Worm (Caenorhabditis elegans) whole organism, L1 larva: ENCODE measurements around the gene oma-1.

ENCODE experiments used
- alr-1 ChIP-seq: fragments of 200-800 bp; sonication (Bioruptor generic); optimal IDR thresholded peaks from 2 replicates; lab custom pipeline; 2018; ENCODE audit warnings: borderline replicate concordance, mild to moderate bottlenecking, missing genetic modification characterization, missing compliant biosample characterization
- fkh-10 ChIP-seq: sonication (generic microtip); optimal IDR thresholded peaks from 2 replicates; lab custom pipeline; 2017; ENCODE audit warnings: missing biosample characterization, missing genetic modification reagents, missing genetic modification characterization
- lin-13 ChIP-seq: fragments of 150-350 bp; optimal IDR thresholded peaks from 2 replicates; lab custom pipeline; 2014; ENCODE audit warnings: missing biosample characterization, missing genetic modification reagents, missing genetic modification characterization
- mdl-1 ChIP-seq, 2 experiments: fragments of 150-350 bp; optimal IDR thresholded peaks; 2 replicates each; lab custom pipeline; 2014 to 2017; ENCODE audit warnings: missing biosample characterization in 2 of 2, missing genetic modification characterization in 2 of 2, inconsistent platforms in 1 of 2
- nhr-19 ChIP-seq: fragments of 200-800 bp; sonication (Bioruptor generic); conservative IDR thresholded peaks from 2 replicates; pipeline ENCODE4 v1.3.6; 2022; ENCODE audit warnings: missing genetic modification characterization, missing compliant biosample characterization
- nhr-28 ChIP-seq: fragments of 150-350 bp; optimal IDR thresholded peaks from 2 replicates; lab custom pipeline; 2014; ENCODE audit warnings: missing biosample characterization, missing genetic modification characterization

DNA sequence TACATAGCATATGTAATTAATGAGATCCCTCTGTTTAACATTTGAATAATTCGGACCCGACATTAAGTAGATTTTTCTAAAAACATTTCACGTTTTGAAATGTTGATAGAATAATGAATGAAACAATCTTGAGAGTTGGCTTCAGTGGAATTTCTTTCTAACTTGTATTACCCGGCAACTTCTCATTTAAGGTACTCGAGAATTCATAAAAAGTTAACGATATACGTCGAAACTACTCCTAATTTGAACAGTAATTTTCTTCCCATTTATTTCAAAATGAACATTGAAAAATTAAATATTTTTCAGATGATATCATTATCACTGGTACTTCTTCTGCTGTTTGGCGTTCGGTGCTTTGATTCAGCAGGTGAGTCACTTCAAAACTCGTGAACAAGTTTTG lies 18.0 kb downstream of the oma-1 start, which contains the start of gene C27B7.7:
- TF ChIP-seq lin-13 (no peak), nhr-28 (tag; lab: Kevin White, UChicago) (no peak), nhr-19 (GFP tag; lab: Robert Waterston, UW) (no peak), mdl-1 (tag; optimal IDR thresholded peaks at IDR 0.05; lab: Kevin White, UChicago) (no peak), fkh-10 (no peak), alr-1 (no peak)
